Worm (Caenorhabditis elegans) whole organism, L4/young adult: ENCODE data around the gene ddp-1.
A peak's percentile ranks its signal among the peaks of the same experiment; 100 is the strongest.

ENCODE experiments used
- W03F9.2 ChIP-seq: fragments of 150-350 bp; optimal IDR thresholded peaks from 2 replicates; lab custom pipeline; 2014; ENCODE audit warnings: missing biosample characterization, missing genetic modification characterization
- dao-5 ChIP-seq: sonication (generic microtip); optimal IDR thresholded peaks from 2 replicates; lab custom pipeline; 2016; ENCODE audit warnings: missing genotype, missing genetic modification characterization, moderate library complexity, missing compliant biosample characterization
- him-1 ChIP-seq: sonication (generic microtip); optimal IDR thresholded peaks from 2 replicates; lab custom pipeline; 2016; ENCODE audit warnings: missing genotype, missing genetic modification reagents, missing genetic modification characterization, missing compliant biosample characterization

- TF ChIP-seq W03F9.2 (tag; lab: Kevin White, UChicago) (peak; percentile 96), him-1 (tag; lab: Kevin White, UChicago) (peak; percentile 80), dao-5 (tag; lab: Kevin White, UChicago) (no peak)
These were observed at the start of gene ddp-1 for ce11 chrIII:1859532-1859931.
